Worm (Caenorhabditis elegans): ENCODE results near the gene srw-83.
"Not testable (repeated sequence)": the region's sequence is repeated elsewhere in the genome, so short reads cannot be mapped to it uniquely, and the experiment has no call there.

- not testable (repeated sequence) for TF ChIP-seq ztf-29 (GFP tag; IDR thresholded peaks at IDR 0.05); cog-1 (tag; optimal IDR thresholded peaks at IDR 0.05); ref-1 (GFP tag; conservative IDR thresholded peaks at IDR 0.05); flt-1 (GFP tag; IDR thresholded peaks at IDR 0.05); med-1 (GFP tag; optimal IDR thresholded peaks at IDR 0.05; ENCODE audit: insufficient read depth)
These were observed 13.1 kb downstream of the srw-83 start, which contains the start of gene ZK262.9 for ce11 chrV:18439469-18439868.

All from whole organism, midembryonic.